Worm (Caenorhabditis elegans) whole organism, early embryonic: ENCODE measurements around the gene C34C12.7.

Source experiments
- B0310.2 ChIP-seq: sonication (generic microtip); optimal IDR thresholded peaks from 2 replicates; lab custom pipeline; 2016; ENCODE audit warnings: mild to moderate bottlenecking, missing genetic modification characterization, missing compliant biosample characterization
- F13C5.2 ChIP-seq: sonication (generic microtip); optimal IDR thresholded peaks from 2 replicates; lab custom pipeline; 2017; ENCODE audit warnings: mild to moderate bottlenecking, missing genetic modification characterization, inconsistent platforms, missing compliant biosample characterization
- aly-1 ChIP-seq: sonication (generic microtip); optimal IDR thresholded peaks from 2 replicates; lab custom pipeline; 2016; ENCODE audit warnings: missing genetic modification characterization, missing compliant biosample characterization
- ama-1 ChIP-seq: fragments of 150-350 bp; optimal IDR thresholded peaks from 2 replicates; lab custom pipeline; 2014
- ceh-36 ChIP-seq: sonication (generic microtip); optimal IDR thresholded peaks from 2 replicates; lab custom pipeline; 2016; ENCODE audit warnings: missing genetic modification characterization, inconsistent platforms, missing compliant biosample characterization
- ets-7 ChIP-seq: sonication (generic microtip); optimal IDR thresholded peaks from 2 replicates; lab custom pipeline; 2016; ENCODE audit warnings: missing genotype, missing genetic modification characterization, missing compliant biosample characterization
- flt-1 ChIP-seq: fragments of 200-800 bp; sonication (Bioruptor generic); IDR thresholded peaks from 2 replicates; pipeline ENCODE4 v1.3.6; 2022; ENCODE audit warnings: missing genetic modification characterization, missing compliant biosample characterization
- hmg-4 ChIP-seq: fragments of 200-800 bp; sonication (Bioruptor generic); optimal IDR thresholded peaks from 2 replicates; lab custom pipeline; 2018; ENCODE audit warnings: mild to moderate bottlenecking, missing genetic modification characterization, missing compliant biosample characterization
- hnd-1 ChIP-seq: sonication (generic microtip); optimal IDR thresholded peaks from 2 replicates; lab custom pipeline; 2016; ENCODE audit warnings: missing genetic modification characterization, missing compliant biosample characterization
- scrt-1 ChIP-seq: fragments of 200-800 bp; sonication (Bioruptor generic); IDR thresholded peaks from 2 replicates; pipeline ENCODE4 v1.3.6; 2022; ENCODE audit warnings: missing genetic modification characterization, missing compliant biosample characterization
- sea-1 ChIP-seq: fragments of 200-800 bp; sonication (Bioruptor generic); conservative IDR thresholded peaks from 2 replicates; pipeline ENCODE4 v1.3.6; 2022; ENCODE audit warnings: missing genetic modification characterization, missing compliant biosample characterization
- tbx-11 ChIP-seq: fragments of 200-800 bp; sonication (Bioruptor generic); IDR thresholded peaks from 2 replicates; pipeline ENCODE4 v1.3.6; 2022; ENCODE audit warnings: missing genetic modification characterization, missing compliant biosample characterization
- tra-4 ChIP-seq: sonication (generic microtip); optimal IDR thresholded peaks from 2 replicates; lab custom pipeline; 2017; ENCODE audit warnings: missing genetic modification characterization, missing compliant biosample characterization

ce11 chrIII:3509908-3510307 is 21.8 kb upstream of the C34C12.7 start, which contains the start of the genes M01F1.4 and mrpl-35:
- TF ChIP-seq ets-7 (tag; lab: Kevin White, UChicago) = no peak
- TF ChIP-seq ama-1 (lab: Kevin White, UChicago) = no peak
- no peak for TF ChIP-seq hnd-1
- TF ChIP-seq tbx-11 (GFP tag; lab: Robert Waterston, UW) = no peak
- no peak for TF ChIP-seq aly-1 (tag; lab: Kevin White, UChicago)
- TF ChIP-seq scrt-1 (GFP tag; lab: Robert Waterston, UW) = no peak
- no peak for TF ChIP-seq B0310.2 (tag; lab: Kevin White, UChicago)
- no peak for TF ChIP-seq tra-4 (tag; lab: Kevin White, UChicago)
- TF ChIP-seq flt-1 (GFP tag; lab: Robert Waterston, UW) = no peak
- TF ChIP-seq ceh-36 (tag; lab: Kevin White, UChicago) = no peak
- TF ChIP-seq sea-1 (GFP tag; lab: Robert Waterston, UW) = no peak
- no peak for TF ChIP-seq hmg-4 (GFP tag; lab: Kevin White, UChicago)
- no peak for TF ChIP-seq F13C5.2 (tag; lab: Kevin White, UChicago)
